Fruit fly (Drosophila melanogaster) whole organism, embryonic: ENCODE data around the gene Ilk.

Source experiments
- Ada2b ChIP-seq: fragments of 200-800 bp; sonication (Bioruptor generic); IDR thresholded peaks from 2 replicates; pipeline ENCODE4 v1.3.6; 2022; ENCODE audit warnings: missing biosample characterization, missing genetic modification characterization
- Asciz ChIP-seq: fragments of 200-800 bp; sonication (Bioruptor generic); optimal IDR thresholded peaks from 2 replicates; lab custom pipeline; 2017; ENCODE audit warnings: missing biosample characterization, mild to moderate bottlenecking, missing genetic modification characterization, missing genetic modification reagents
- B-H2 ChIP-seq: fragments of 200-800 bp; sonication (Bioruptor generic); optimal IDR thresholded peaks from 2 replicates; lab custom pipeline; 2018; ENCODE audit warnings: missing biosample characterization, mild to moderate bottlenecking, missing genetic modification characterization
- CG11504 ChIP-seq: fragments of 200-800 bp; sonication (Bioruptor generic); optimal IDR thresholded peaks from 3 replicates; lab custom pipeline; 2019; ENCODE audit warnings: missing biosample characterization, mild to moderate bottlenecking, missing genetic modification characterization, moderate library complexity
- CG1233 ChIP-seq: fragments of 200-800 bp; sonication (Bioruptor generic); optimal IDR thresholded peaks from 4 replicates; lab custom pipeline; 2018; ENCODE audit warnings: missing biosample characterization, mild to moderate bottlenecking, missing genetic modification characterization
- CG12391 ChIP-seq: fragments of 200-800 bp; sonication (Bioruptor generic); optimal IDR thresholded peaks from 3 replicates; lab custom pipeline; 2018; ENCODE audit warnings: missing biosample characterization, mild to moderate bottlenecking, missing genetic modification characterization, moderate library complexity
- CG12769 ChIP-seq: fragments of 200-800 bp; sonication (Bioruptor generic); optimal IDR thresholded peaks from 2 replicates; lab custom pipeline; 2019; ENCODE audit warnings: missing biosample characterization, mild to moderate bottlenecking, missing genetic modification characterization, moderate library complexity
- CG13894 ChIP-seq: fragments of 200-800 bp; sonication (Bioruptor generic); optimal IDR thresholded peaks from 3 replicates; lab custom pipeline; 2018; ENCODE audit warnings: missing biosample characterization, mild to moderate bottlenecking, missing genetic modification characterization, moderate library complexity
- CG1529 ChIP-seq: fragments of 200-800 bp; sonication (Bioruptor generic); optimal IDR thresholded peaks from 3 replicates; lab custom pipeline; 2018; ENCODE audit warnings: missing biosample characterization, missing genetic modification characterization
- CG1603 ChIP-seq: fragments of 200-800 bp; sonication (Bioruptor generic); optimal IDR thresholded peaks from 2 replicates; lab custom pipeline; 2019; ENCODE audit warnings: missing biosample characterization, mild to moderate bottlenecking, missing genetic modification characterization, moderate library complexity
- CG2712 ChIP-seq: fragments of 200-800 bp; optimal IDR thresholded peaks from 3 replicates; lab custom pipeline; 2019; ENCODE audit warnings: missing biosample characterization, mild to moderate bottlenecking, missing genetic modification characterization, moderate library complexity
- CG3995 ChIP-seq: fragments of 200-800 bp; sonication (Bioruptor generic); optimal IDR thresholded peaks from 3 replicates; lab custom pipeline; 2016; ENCODE audit warnings: missing biosample characterization, missing genetic modification characterization
- CG4424 ChIP-seq: fragments of 200-800 bp; sonication (Bioruptor generic); optimal IDR thresholded peaks from 3 replicates; lab custom pipeline; 2016; ENCODE audit warnings: missing biosample characterization, missing genetic modification characterization
- CG4854 ChIP-seq: fragments of 200-800 bp; sonication (Bioruptor generic); optimal IDR thresholded peaks from 2 replicates; lab custom pipeline; 2016; ENCODE audit warnings: missing biosample characterization, missing genetic modification characterization, inconsistent platforms
- CG6791 ChIP-seq: fragments of 200-800 bp; sonication (Bioruptor generic); IDR thresholded peaks from 3 replicates; pipeline ENCODE4 v1.3.6; 2022; ENCODE audit warnings: missing biosample characterization, missing genetic modification characterization; ENCODE audit not compliant: partially characterized antibody
- CG8290 ChIP-seq, 3 experiments: fragments of 200-800 bp; sonication (Bioruptor generic); optimal IDR thresholded peaks; 2 replicates each; lab custom pipeline; 2016 to 2019; ENCODE audit warnings: missing biosample characterization in 3 of 3, missing genetic modification characterization in 3 of 3, mild to moderate bottlenecking in 2 of 3, moderate library complexity in 1 of 3
- CrebB ChIP-seq: fragments of 200-800 bp; sonication (Bioruptor generic); optimal IDR thresholded peaks from 3 replicates; lab custom pipeline; 2018; ENCODE audit warnings: missing biosample characterization, mild to moderate bottlenecking, missing genetic modification characterization
- Dip3 ChIP-seq: fragments of 200-800 bp; sonication (Bioruptor generic); optimal IDR thresholded peaks from 3 replicates; lab custom pipeline; 2016; ENCODE audit warnings: missing biosample characterization, missing genetic modification characterization
- Gsc ChIP-seq: fragments of 200-800 bp; sonication (Bioruptor generic); IDR thresholded peaks from 2 replicates; pipeline ENCODE4 v1.3.6; 2022; ENCODE audit warnings: missing biosample characterization, missing genetic modification characterization
- HLH3B ChIP-seq: fragments of 200-800 bp; sonication (Bioruptor generic); IDR thresholded peaks from 2 replicates; pipeline ENCODE4 v1.3.6; 2022; ENCODE audit warnings: missing biosample characterization, missing genetic modification characterization
- HmgZ ChIP-seq: fragments of 200-800 bp; sonication (Bioruptor generic); optimal IDR thresholded peaks from 2 replicates; lab custom pipeline; 2018; ENCODE audit warnings: missing biosample characterization, mild to moderate bottlenecking, missing genetic modification characterization
- Jarid2 ChIP-seq: fragments of 200-800 bp; sonication (Bioruptor generic); optimal IDR thresholded peaks from 3 replicates; lab custom pipeline; 2017; ENCODE audit warnings: mild to moderate bottlenecking, missing biosample characterization, missing genetic modification reagents, missing genetic modification characterization
- Rfx ChIP-seq: fragments of 200-800 bp; sonication (Bioruptor generic); IDR thresholded peaks from 2 replicates; pipeline ENCODE4 v1.3.6; 2022; ENCODE audit warnings: missing biosample characterization, missing genetic modification characterization
- Sry-δ ChIP-seq: fragments of 200-800 bp; sonication (Bioruptor generic); optimal IDR thresholded peaks from 2 replicates; lab custom pipeline; 2016; ENCODE audit warnings: missing biosample characterization, missing genetic modification characterization
- Stat92E ChIP-seq, 3 experiments: fragments of >200 bp in 2 of 3; fragments of 200-800 bp in 1 of 3; sonication (Bioruptor generic) in 1 of 3; optimal IDR thresholded peaks; 2 replicates each; lab custom pipeline; 2017 to 2019; ENCODE audit warnings: missing biosample characterization in 3 of 3, missing genetic modification characterization in 3 of 3, mild to moderate bottlenecking in 1 of 3, moderate library complexity in 1 of 3
- ac ChIP-seq: fragments of 200-800 bp; sonication (Bioruptor generic); optimal IDR thresholded peaks from 3 replicates; lab custom pipeline; 2017; ENCODE audit warnings: missing biosample characterization, mild to moderate bottlenecking, missing genetic modification characterization
- ato ChIP-seq: fragments of 200-800 bp; sonication (Bioruptor generic); IDR thresholded peaks from 2 replicates; pipeline ENCODE4 v1.3.6; 2022; ENCODE audit warnings: missing biosample characterization, missing genetic modification characterization; ENCODE audit not compliant: partially characterized antibody
- chinmo ChIP-seq: fragments of 200-800 bp; sonication (Bioruptor generic); IDR thresholded peaks from 4 replicates; pipeline ENCODE4 v1.3.6; 2022; ENCODE audit warnings: missing biosample characterization, missing genetic modification characterization; ENCODE audit not compliant: partially characterized antibody
- croc ChIP-seq: fragments of 200-800 bp; sonication (Bioruptor generic); conservative IDR thresholded peaks from 3 replicates; pipeline ENCODE4 v1.3.6; 2022; ENCODE audit warnings: missing biosample characterization, missing genetic modification characterization
- crol ChIP-seq: fragments of 200-800 bp; sonication (Bioruptor generic); IDR thresholded peaks from 2 replicates; pipeline ENCODE4 v1.3.6; 2022; ENCODE audit warnings: missing biosample characterization, missing genetic modification characterization
- dpn ChIP-seq, 2 experiments: fragments of 200-800 bp; sonication (Bioruptor generic); optimal IDR thresholded peaks; 3 replicates each; lab custom pipeline; 2016; ENCODE audit warnings: missing biosample characterization in 2 of 2, missing genetic modification characterization in 2 of 2
- esg ChIP-seq: fragments of 200-800 bp; sonication (Bioruptor generic); conservative IDR thresholded peaks from 2 replicates; pipeline ENCODE4 v1.3.6; 2022; ENCODE audit warnings: missing biosample characterization, missing genetic modification characterization
- exex ChIP-seq: fragments of 200-800 bp; sonication (Bioruptor generic); optimal IDR thresholded peaks from 4 replicates; lab custom pipeline; 2018; ENCODE audit warnings: missing biosample characterization, mild to moderate bottlenecking, missing genetic modification characterization, moderate library complexity
- grn ChIP-seq: fragments of 200-800 bp; sonication (Bioruptor generic); optimal IDR thresholded peaks from 3 replicates; lab custom pipeline; 2017; ENCODE audit warnings: missing biosample characterization, missing genetic modification characterization
- jigr1 ChIP-seq: fragments of 200-800 bp; sonication (Bioruptor generic); IDR thresholded peaks from 3 replicates; pipeline ENCODE4 v1.3.6; 2022; ENCODE audit warnings: missing biosample characterization, missing genetic modification characterization
- kah ChIP-seq: fragments of 200-800 bp; sonication (Bioruptor generic); optimal IDR thresholded peaks from 2 replicates; lab custom pipeline; 2018; ENCODE audit warnings: missing biosample characterization, mild to moderate bottlenecking, missing genetic modification characterization
- kay ChIP-seq: fragments of 200-800 bp; sonication (Bioruptor generic); optimal IDR thresholded peaks from 2 replicates; lab custom pipeline; 2016; ENCODE audit warnings: missing biosample characterization, missing genetic modification characterization
- mld ChIP-seq: fragments of 200-800 bp; sonication (Bioruptor generic); IDR thresholded peaks from 3 replicates; pipeline ENCODE4 v1.3.6; 2022; ENCODE audit warnings: missing biosample characterization, missing genetic modification characterization; ENCODE audit not compliant: partially characterized antibody
- onecut ChIP-seq: fragments of 200-800 bp; sonication (Bioruptor generic); IDR thresholded peaks from 2 replicates; pipeline ENCODE4 v1.3.6; 2022; ENCODE audit warnings: missing biosample characterization, missing genetic modification characterization
- pan ChIP-seq, 4 experiments: fragments of >200 bp in 3 of 4; fragments of 200-800 bp in 1 of 4; sonication (Bioruptor generic) in 1 of 4; optimal IDR thresholded peaks in 3 of 4; IDR thresholded peaks in 1 of 4; 2 replicates each; pipeline versions ENCODE4 v1.3.6 to Lab custom; 2017 to 2022; ENCODE audit warnings: missing biosample characterization in 2 of 4, missing genetic modification characterization in 2 of 4, mixed read lengths in 1 of 4
- pb ChIP-seq: fragments of 200-800 bp; sonication (Bioruptor generic); optimal IDR thresholded peaks from 3 replicates; lab custom pipeline; 2016; ENCODE audit warnings: missing biosample characterization, missing genetic modification characterization
- pita ChIP-seq: fragments of 200-800 bp; sonication (Bioruptor generic); optimal IDR thresholded peaks from 2 replicates; lab custom pipeline; 2017; ENCODE audit warnings: missing biosample characterization, mild to moderate bottlenecking, missing genetic modification characterization
- sc ChIP-seq, 3 experiments: fragments of >200 bp in 2 of 3; fragments of 200-800 bp in 1 of 3; sonication (Bioruptor generic) in 1 of 3; optimal IDR thresholded peaks; 2 replicates in 2 of 3; 3 replicates in 1 of 3; lab custom pipeline; 2017; ENCODE audit warnings: mild to moderate bottlenecking in 1 of 3, missing biosample characterization in 1 of 3, missing genetic modification characterization in 1 of 3, missing genetic modification reagents in 1 of 3
- slou ChIP-seq: fragments of 200-800 bp; sonication (Bioruptor generic); optimal IDR thresholded peaks from 3 replicates; lab custom pipeline; 2016; ENCODE audit warnings: missing biosample characterization, missing genetic modification characterization
- twi ChIP-seq: fragments of 200-800 bp; optimal IDR thresholded peaks from 2 replicates; lab custom pipeline; 2019; ENCODE audit warnings: missing biosample characterization, mild to moderate bottlenecking, missing genetic modification characterization, moderate library complexity
- vnd ChIP-seq: fragments of 200-800 bp; sonication (Bioruptor generic); IDR thresholded peaks from 3 replicates; pipeline ENCODE4 v1.3.6; 2022; ENCODE audit warnings: missing biosample characterization, missing genetic modification characterization; ENCODE audit not compliant: partially characterized antibody
- vvl ChIP-seq: fragments of 200-800 bp; sonication (Bioruptor generic); IDR thresholded peaks from 2 replicates; pipeline ENCODE4 v1.3.6; 2022; ENCODE audit warnings: missing biosample characterization, missing genetic modification characterization

Ilk gene

DNA sequence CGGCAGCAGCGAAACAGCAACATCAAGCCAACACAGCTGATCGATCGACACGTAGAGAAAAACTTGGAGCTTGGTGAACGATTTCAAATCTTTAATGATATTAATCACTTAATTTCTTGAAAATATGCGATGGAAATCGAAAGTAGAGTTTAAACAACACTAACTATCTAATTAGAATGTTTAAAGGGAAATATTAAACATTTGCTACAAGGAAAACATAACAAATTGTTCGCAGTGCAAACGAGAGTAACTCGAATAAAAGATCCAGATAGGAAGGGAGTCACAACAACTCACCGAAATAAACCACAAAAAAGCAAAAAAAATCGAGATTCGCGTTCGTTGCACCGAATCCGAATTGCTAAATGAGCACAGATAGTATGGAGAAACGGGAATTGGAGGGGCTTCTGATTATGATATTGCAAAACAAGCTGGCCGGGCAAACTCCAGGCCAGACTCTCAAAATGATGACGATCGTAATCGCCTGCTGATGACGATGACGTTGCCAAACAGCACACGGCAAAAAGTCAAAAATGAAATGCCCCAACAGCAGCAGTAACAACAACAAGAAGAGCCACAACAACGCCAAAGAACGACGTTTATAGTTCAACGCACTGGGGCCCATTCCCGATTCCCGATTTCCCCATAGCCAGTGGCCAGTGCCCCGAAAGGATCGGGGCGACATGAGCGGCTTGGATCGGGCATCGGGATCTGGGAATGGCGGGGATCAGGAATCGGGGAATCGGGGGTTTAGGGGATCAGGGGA is 37.2 kb downstream of the Ilk start (continued):
- TF ChIP-seq HLH3B (GFP tag; lab: Robert Waterston, UW) (no peak), mld (GFP tag; lab: Robert Waterston, UW) (no peak), Rfx (GFP tag; lab: Robert Waterston, UW) (peak; percentile 26; the same call in 1 of the 2 replicates), CG1603 (peak; percentile 67), Dip3 (GFP tag; lab: Kevin White, UChicago) (no peak), Stat92E (GFP tag; optimal IDR thresholded peaks at IDR 0.05; lab: Kevin White, UChicago) (no peak), jigr1 (GFP tag; lab: Robert Waterston, UW) (no peak), pita (GFP tag; lab: Kevin White, UChicago) (no peak), ac (no peak), esg (GFP tag; lab: Robert Waterston, UW) (no peak; the same call in 1 of the 2 replicates), Ada2b (0 out of 2 replicates have a peak, but pooled peaks have one; percentile 17), CG1233 (GFP tag; lab: Kevin White, UChicago) (no peak), CG4854 (GFP tag; lab: Kevin White, UChicago) (no peak), Asciz (GFP tag; lab: Kevin White, UChicago) (peak; percentile 35), kay (GFP tag; lab: Kevin White, UChicago) (no peak), HmgZ (tag; lab: Kevin White, UChicago) (no peak), CG12769 (tag; lab: Kevin White, UChicago) (no peak), CG2712 (tag; lab: Kevin White, UChicago) (peak; percentile 75), CG1529 (GFP tag; lab: Kevin White, UChicago) (no peak), CG13894 (tag; lab: Kevin White, UChicago) (no peak), CG12391 (tag; lab: Kevin White, UChicago) (peak; percentile 48), vnd (GFP tag; lab: Robert Waterston, UW) (no peak), Sry-δ (GFP tag; lab: Kevin White, UChicago) (no peak), kah (GFP tag; lab: Kevin White, UChicago) (no peak), B-H2 (GFP tag; lab: Kevin White, UChicago) (no peak), sc (optimal IDR thresholded peaks at IDR 0.05; lab: Kevin White, UChicago) (no peak), sc (GFP tag; optimal IDR thresholded peaks at IDR 0.05; lab: Kevin White, UChicago) (no peak), onecut (GFP tag; lab: Robert Waterston, UW) (peak; percentile 31; the same call in 1 of the 2 replicates), pan (optimal IDR thresholded peaks at IDR 0.05; lab: Kevin White, UChicago) (no peak), pan (GFP tag; optimal IDR thresholded peaks at IDR 0.05 in 1 of 2, IDR thresholded peaks at IDR 0.05 in 1 of 2) (no peak), vvl (GFP tag; lab: Robert Waterston, UW) (peak; percentile 47), ato (GFP tag; lab: Robert Waterston, UW) (no peak), Gsc (no peak), twi (tag; lab: Kevin White, UChicago) (no peak), croc (GFP tag; lab: Robert Waterston, UW) (0 out of 3 replicates have a peak, but pooled peaks have one; percentile 31), Jarid2 (no peak), CG3995 (GFP tag; lab: Kevin White, UChicago) (no peak), CG4424 (GFP tag; lab: Kevin White, UChicago) (peak; percentile 60), dpn (GFP tag; optimal IDR thresholded peaks at IDR 0.05; lab: Kevin White, UChicago) (peak; percentile 15 to 26), chinmo (0 out of 4 replicates have a peak, but pooled peaks have one; percentile 44), CrebB (tag; lab: Kevin White, UChicago) (no peak), exex (tag; lab: Kevin White, UChicago) (no peak), grn (GFP tag; lab: Kevin White, UChicago) (peak; percentile 1), pb (GFP tag; lab: Kevin White, UChicago) (no peak), slou (GFP tag; lab: Kevin White, UChicago) (no peak), crol (GFP tag; lab: Robert Waterston, UW) (no peak), CG6791 (GFP tag; lab: Robert Waterston, UW) (no peak), CG8290 (GFP tag; optimal IDR thresholded peaks at IDR 0.05; lab: Kevin White, UChicago) (no peak), CG8290 (tag; optimal IDR thresholded peaks at IDR 0.05; lab: Kevin White, UChicago) (no peak), CG11504 (tag; lab: Kevin White, UChicago) (peak; percentile 70)
